Worm (Caenorhabditis elegans) whole organism, young adult: ENCODE data around the gene C56E10.3.
A peak's percentile ranks its signal among the peaks of the same experiment; 100 is the strongest.

Source experiments
- B0261.1 ChIP-seq: sonication (generic microtip); optimal IDR thresholded peaks from 2 replicates; lab custom pipeline; 2016; ENCODE audit warnings: mild to moderate bottlenecking, missing genetic modification characterization, moderate library complexity, missing compliant biosample characterization
- C06A6.2 ChIP-seq: fragments of 200-800 bp; sonication (Bioruptor generic); conservative IDR thresholded peaks from 2 replicates; pipeline ENCODE4 v1.3.6; 2022; ENCODE audit warnings: missing genetic modification characterization, missing compliant biosample characterization
- F37B4.10 ChIP-seq: fragments of 200-800 bp; sonication (Bioruptor generic); IDR thresholded peaks from 2 replicates; pipeline ENCODE4 v1.3.6; 2022; ENCODE audit warnings: missing genetic modification characterization, missing compliant biosample characterization
- F57A8.1 ChIP-seq: fragments of 200-800 bp; sonication (Bioruptor generic); optimal IDR thresholded peaks from 2 replicates; lab custom pipeline; 2018; ENCODE audit warnings: mild to moderate bottlenecking, missing genetic modification characterization, moderate library complexity, missing compliant biosample characterization
- F57C9.4 ChIP-seq: sonication (generic microtip); optimal IDR thresholded peaks from 2 replicates; lab custom pipeline; 2017; ENCODE audit warnings: mild to moderate bottlenecking, missing genetic modification characterization, missing compliant biosample characterization
- K11D2.4 ChIP-seq: fragments of 200-800 bp; sonication (Bioruptor generic); IDR thresholded peaks from 2 replicates; pipeline ENCODE4 v1.3.6; 2022; ENCODE audit warnings: missing genetic modification reagents, missing genetic modification characterization, missing compliant biosample characterization
- Y56A3A.18 ChIP-seq: fragments of 200-800 bp; sonication (Bioruptor generic); IDR thresholded peaks from 2 replicates; pipeline ENCODE4 v1.3.6; 2022; ENCODE audit warnings: missing genetic modification reagents, missing genetic modification characterization, missing compliant biosample characterization
- Y67H2A.10 ChIP-seq: fragments of 200-800 bp; sonication (Bioruptor generic); conservative IDR thresholded peaks from 2 replicates; pipeline ENCODE4 v1.3.6; 2022; ENCODE audit warnings: missing genetic modification reagents, missing genetic modification characterization, missing compliant biosample characterization
- atf-7 ChIP-seq: sonication (generic microtip); optimal IDR thresholded peaks from 2 replicates; lab custom pipeline; 2017; ENCODE audit warnings: mild to moderate bottlenecking, missing genetic modification characterization, missing compliant biosample characterization
- attf-3 ChIP-seq: fragments of 200-800 bp; sonication (Bioruptor generic); conservative IDR thresholded peaks from 2 replicates; pipeline ENCODE4 v1.3.6; 2022; ENCODE audit warnings: missing genetic modification reagents, missing genetic modification characterization, missing compliant biosample characterization
- attf-5 ChIP-seq: fragments of 200-800 bp; sonication (Bioruptor generic); optimal IDR thresholded peaks from 2 replicates; lab custom pipeline; 2018; ENCODE audit warnings: mild to moderate bottlenecking, missing genetic modification characterization, missing compliant biosample characterization
- cebp-1 ChIP-seq, 2 experiments: fragments of 200-800 bp in 1 of 2; sonication (Bioruptor generic) in 1 of 2; sonication (generic microtip) in 1 of 2; IDR thresholded peaks in 1 of 2; optimal IDR thresholded peaks in 1 of 2; 2 replicates each; pipeline versions ENCODE4 v1.3.6 to Lab custom; 2017 to 2022; ENCODE audit warnings: missing compliant biosample characterization in 2 of 2, missing genetic modification characterization in 2 of 2, mild to moderate bottlenecking in 1 of 2, missing genetic modification reagents in 1 of 2, moderate library complexity in 1 of 2
- ceh-27 ChIP-seq: fragments of 200-800 bp; sonication (Bioruptor generic); optimal IDR thresholded peaks from 2 replicates; lab custom pipeline; 2018; ENCODE audit warnings: mild to moderate bottlenecking, missing genetic modification characterization, moderate library complexity, missing compliant biosample characterization
- dpff-1 ChIP-seq: sonication (generic microtip); optimal IDR thresholded peaks from 2 replicates; lab custom pipeline; 2017; ENCODE audit warnings: mild to moderate bottlenecking, missing genetic modification characterization, missing compliant biosample characterization
- dpl-1 ChIP-seq: fragments of 150-350 bp; optimal IDR thresholded peaks from 2 replicates; lab custom pipeline; 2014; ENCODE audit warnings: missing biosample characterization, missing genetic modification reagents, missing genetic modification characterization
- efl-1 ChIP-seq: fragments of 150-350 bp; optimal IDR thresholded peaks from 2 replicates; lab custom pipeline; 2014; ENCODE audit warnings: missing biosample characterization, missing genetic modification reagents, missing genetic modification characterization
- fkh-3 ChIP-seq: sonication (generic microtip); optimal IDR thresholded peaks from 2 replicates; lab custom pipeline; 2016; ENCODE audit warnings: mild to moderate bottlenecking, missing genetic modification characterization, missing compliant biosample characterization
- hmg-20 ChIP-seq: fragments of 200-800 bp; sonication (Bioruptor generic); IDR thresholded peaks from 2 replicates; pipeline ENCODE4 v1.3.6; 2022; ENCODE audit warnings: missing genetic modification reagents, missing genetic modification characterization, missing compliant biosample characterization
- lin-26 ChIP-seq: fragments of 200-800 bp; sonication (Bioruptor generic); IDR thresholded peaks from 2 replicates; pipeline ENCODE4 v1.3.6; 2022; ENCODE audit warnings: missing genetic modification reagents, missing genetic modification characterization, missing compliant biosample characterization
- lin-54 ChIP-seq: fragments of 200-800 bp; sonication (Bioruptor generic); optimal IDR thresholded peaks from 2 replicates; lab custom pipeline; 2018; ENCODE audit warnings: mild to moderate bottlenecking, missing genetic modification characterization, missing compliant biosample characterization
- lsy-27 ChIP-seq: sonication (generic microtip); optimal IDR thresholded peaks from 2 replicates; lab custom pipeline; 2017; ENCODE audit warnings: missing genetic modification characterization, mild to moderate bottlenecking, missing compliant biosample characterization, antibody characterized with exemption, missing genotype, borderline replicate concordance; ENCODE audit not compliant: insufficient read depth
- madf-3 ChIP-seq: fragments of 200-800 bp; sonication (Bioruptor generic); IDR thresholded peaks from 2 replicates; pipeline ENCODE4 v1.3.6; 2022; ENCODE audit warnings: missing genetic modification reagents, missing genetic modification characterization, missing compliant biosample characterization
- mel-28 ChIP-seq: sonication (generic microtip); optimal IDR thresholded peaks from 2 replicates; lab custom pipeline; 2016; ENCODE audit warnings: borderline replicate concordance, mild to moderate bottlenecking, missing genetic modification characterization, missing compliant biosample characterization
- mxl-1 ChIP-seq: sonication (generic microtip); optimal IDR thresholded peaks from 2 replicates; lab custom pipeline; 2016; ENCODE audit warnings: missing genetic modification characterization, missing compliant biosample characterization
- nfya-2 ChIP-seq: fragments of 200-800 bp; sonication (Bioruptor generic); IDR thresholded peaks from 2 replicates; pipeline ENCODE4 v1.3.6; 2022; ENCODE audit warnings: missing genetic modification reagents, missing genetic modification characterization, missing compliant biosample characterization
- nfyb-1 ChIP-seq: fragments of 200-800 bp; sonication (Bioruptor generic); IDR thresholded peaks from 2 replicates; pipeline ENCODE4 v1.3.6; 2022; ENCODE audit warnings: missing genetic modification reagents, missing genetic modification characterization, missing compliant biosample characterization
- nhr-120 ChIP-seq: fragments of 200-800 bp; sonication (Bioruptor generic); IDR thresholded peaks from 2 replicates; pipeline ENCODE4 v1.3.6; 2022; ENCODE audit warnings: missing genetic modification characterization, missing compliant biosample characterization
- nhr-80 ChIP-seq: sonication (generic microtip); optimal IDR thresholded peaks from 2 replicates; lab custom pipeline; 2016; ENCODE audit warnings: missing genetic modification characterization, missing compliant biosample characterization
- sdz-38 ChIP-seq: sonication (generic microtip); optimal IDR thresholded peaks from 2 replicates; lab custom pipeline; 2016; ENCODE audit warnings: missing genotype, missing genetic modification characterization, missing compliant biosample characterization
- snpc-3.4 ChIP-seq: sonication (generic microtip); optimal IDR thresholded peaks from 2 replicates; lab custom pipeline; 2017; ENCODE audit warnings: missing genetic modification characterization, mild to moderate bottlenecking, missing compliant biosample characterization, antibody characterized with exemption, moderate library complexity, missing genotype, missing genetic modification reagents
- somi-1 ChIP-seq: fragments of 200-800 bp; sonication (Bioruptor generic); optimal IDR thresholded peaks from 2 replicates; lab custom pipeline; 2018; ENCODE audit warnings: mild to moderate bottlenecking, missing genetic modification characterization, missing compliant biosample characterization
- sptf-2 ChIP-seq: fragments of 200-800 bp; sonication (Bioruptor generic); optimal IDR thresholded peaks from 2 replicates; lab custom pipeline; 2018; ENCODE audit warnings: mild to moderate bottlenecking, missing genetic modification characterization, missing compliant biosample characterization
- xnd-1 ChIP-seq: sonication (generic microtip); optimal IDR thresholded peaks from 2 replicates; lab custom pipeline; 2016; ENCODE audit warnings: missing genotype, missing genetic modification reagents, missing genetic modification characterization, missing compliant biosample characterization
- ztf-26 ChIP-seq: sonication (generic microtip); optimal IDR thresholded peaks from 2 replicates; lab custom pipeline; 2017; ENCODE audit warnings: missing genetic modification characterization, missing compliant biosample characterization

C56E10.3 gene

DNA sequence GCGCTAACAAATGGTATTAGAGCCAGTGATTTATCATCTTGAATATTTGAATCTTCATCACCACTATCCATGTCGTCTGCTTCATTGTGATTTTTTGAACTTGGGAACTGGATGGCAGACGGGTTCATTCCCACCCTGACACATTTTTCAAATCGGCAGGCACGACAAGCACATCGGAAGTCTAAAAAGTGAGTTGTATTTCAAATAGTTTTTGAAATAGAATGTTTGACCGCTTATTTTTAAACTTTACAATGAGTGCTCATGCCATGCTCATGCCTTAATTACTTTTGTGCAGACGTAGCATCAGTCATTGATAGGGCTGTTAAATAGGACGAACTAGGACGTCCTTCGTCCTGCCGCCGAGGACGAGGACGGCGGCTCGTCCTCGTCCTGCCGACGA lies 7.5 kb upstream of the C56E10.3 start:
- TF ChIP-seq F37B4.10 (GFP tag; lab: Robert Waterston, UW) (no peak), attf-3 (GFP tag; lab: Robert Waterston, UW) (no peak), nhr-120 (GFP tag; lab: Robert Waterston, UW) (peak; percentile 72; the same call in 1 of the 2 replicates), F57C9.4 (no peak), B0261.1 (tag; lab: Kevin White, UChicago) (no peak), Y67H2A.10 (GFP tag; lab: Robert Waterston, UW) (no peak), efl-1 (GFP tag; lab: Kevin White, UChicago) (no peak)

DNA sequence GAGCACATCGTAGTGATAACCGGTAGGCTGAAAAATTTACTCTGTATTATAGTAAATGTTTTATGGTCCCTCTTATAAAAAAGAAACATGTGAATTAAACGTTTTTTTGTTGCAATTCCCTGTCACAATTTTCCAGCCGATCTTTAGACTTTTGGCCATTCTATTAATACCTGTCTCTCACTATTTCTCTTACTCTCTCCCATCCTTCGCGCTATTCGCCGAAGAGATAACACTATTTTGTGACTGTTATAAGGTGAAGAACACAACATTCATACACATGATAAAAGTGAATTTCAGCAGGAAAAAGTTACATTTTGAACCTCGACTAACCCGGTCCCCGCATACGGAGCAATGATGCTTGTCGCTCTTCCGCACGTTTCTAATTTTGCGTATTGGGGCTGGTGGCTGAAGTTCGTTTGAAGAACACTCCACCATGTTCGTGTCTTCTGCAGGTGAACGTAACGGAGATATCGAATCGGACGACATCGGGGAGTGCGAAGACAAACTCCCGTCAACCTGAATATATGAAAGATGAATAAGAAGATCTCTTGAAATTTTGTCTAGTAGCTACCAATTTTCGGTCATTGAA lies 6.4 kb upstream of the C56E10.3 start:
- TF ChIP-seq cebp-1 (GFP tag; IDR thresholded peaks at IDR 0.05; lab: Robert Waterston, UW): no peak
- no peak for TF ChIP-seq cebp-1 (tag; optimal IDR thresholded peaks at IDR 0.05; lab: Kevin White, UChicago)
- no peak for TF ChIP-seq dpff-1
- 0 out of 2 replicates have a peak, but pooled peaks have one; percentile 70 for TF ChIP-seq nhr-120 (GFP tag; lab: Robert Waterston, UW)
- TF ChIP-seq nhr-80: peak; percentile 81

- TF ChIP-seq mxl-1 (tag; lab: Kevin White, UChicago) (no peak), sptf-2 (GFP tag; lab: Kevin White, UChicago) (no peak), dpl-1 (GFP tag; lab: Kevin White, UChicago) (no peak), lsy-27 (no peak), Y67H2A.10 (GFP tag; lab: Robert Waterston, UW) (no peak), sdz-38 (no peak), snpc-3.4 (tag; lab: Kevin White, UChicago) (no peak), F57C9.4 (no peak), fkh-3 (tag; lab: Kevin White, UChicago) (no peak), C06A6.2 (no peak), Y56A3A.18 (GFP tag; lab: Robert Waterston, UW) (no peak)
Observed at ce11 chrX:6640570-6641199, 4.8 kb upstream of the C56E10.3 start, which contains the start of gene nhr-120. TSS of gene nhr-120 (minus strand) at chrX:6640620.

ce11 chrX:6641509-6641908 lies 3.9 kb upstream of the C56E10.3 start:
- TF ChIP-seq nhr-80 (peak; percentile 33), madf-3 (GFP tag; lab: Robert Waterston, UW) (no peak)

ce11 chrX:6642798-6643197 lies 2.7 kb upstream of the C56E10.3 start:
- TF ChIP-seq attf-5 (peak; percentile 37), somi-1 (GFP tag; lab: Kevin White, UChicago) (peak; percentile 58), cebp-1 (GFP tag; IDR thresholded peaks at IDR 0.05; lab: Robert Waterston, UW) (0 out of 2 replicates have a peak, but pooled peaks have one; percentile 41), cebp-1 (tag; optimal IDR thresholded peaks at IDR 0.05; lab: Kevin White, UChicago) (peak; percentile 67), efl-1 (GFP tag; lab: Kevin White, UChicago) (no peak), Y56A3A.18 (GFP tag; lab: Robert Waterston, UW) (no peak), fkh-3 (tag; lab: Kevin White, UChicago) (no peak), atf-7 (peak; percentile 28), ceh-27 (GFP tag; lab: Kevin White, UChicago) (no peak), F57A8.1 (GFP tag; lab: Kevin White, UChicago) (no peak), hmg-20 (GFP tag; lab: Robert Waterston, UW) (no peak), nhr-80 (peak; percentile 52), nfya-2 (0 out of 2 replicates have a peak, but pooled peaks have one; percentile 6), lin-26 (GFP tag; lab: Robert Waterston, UW) (0 out of 2 replicates have a peak, but pooled peaks have one; percentile 31), xnd-1 (tag; lab: Kevin White, UChicago) (no peak), mel-28 (tag; lab: Kevin White, UChicago) (no peak), ztf-26 (tag; lab: Kevin White, UChicago) (peak; percentile 23), sptf-2 (GFP tag; lab: Kevin White, UChicago) (no peak), nfyb-1 (GFP tag; lab: Robert Waterston, UW) (no peak), lin-54 (GFP tag; lab: Kevin White, UChicago) (no peak), K11D2.4 (GFP tag; lab: Robert Waterston, UW) (0 out of 2 replicates have a peak, but pooled peaks have one; percentile 34)
